Fruit fly (Drosophila melanogaster) S2 (cell line): ENCODE measurements around the gene Nna1.

Experiments
- CG8478 ChIP-seq: fragments of >200 bp; optimal IDR thresholded peaks from 2 replicates; lab custom pipeline; 2018
- CTCF ChIP-seq, 2 experiments: fragments of >200 bp; optimal IDR thresholded peaks; 2 replicates each; lab custom pipeline; 2018

DNA sequence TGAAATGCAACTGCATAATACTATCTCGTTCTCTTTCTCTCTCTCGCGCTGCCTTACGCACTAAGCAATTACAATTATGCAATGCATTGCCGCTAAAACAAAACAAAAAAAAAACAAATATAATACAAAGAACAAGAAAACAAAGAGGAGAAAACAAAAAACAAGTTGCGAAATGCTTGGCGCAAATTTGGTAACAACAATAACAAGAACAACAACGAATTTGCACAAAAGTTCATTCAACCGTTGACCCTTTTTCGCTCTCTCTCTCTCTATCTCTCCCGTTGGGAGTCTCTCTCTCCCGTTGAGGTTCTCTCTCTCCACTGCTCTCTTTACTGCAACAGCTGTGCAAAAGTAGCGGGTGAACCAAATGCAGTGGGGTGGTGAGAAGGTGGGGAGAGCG, 55.0 kb downstream of the Nna1 start:
- TF ChIP-seq CG8478 (no peak), CTCF (optimal IDR thresholded peaks at IDR 0.05; lab: Kevin White, UChicago) (no peak)
